Fruit fly (Drosophila melanogaster): ENCODE results near the gene Setd3.
A peak's percentile ranks its signal among the peaks of the same experiment; 100 is the strongest.

Setd3 gene

DNA sequence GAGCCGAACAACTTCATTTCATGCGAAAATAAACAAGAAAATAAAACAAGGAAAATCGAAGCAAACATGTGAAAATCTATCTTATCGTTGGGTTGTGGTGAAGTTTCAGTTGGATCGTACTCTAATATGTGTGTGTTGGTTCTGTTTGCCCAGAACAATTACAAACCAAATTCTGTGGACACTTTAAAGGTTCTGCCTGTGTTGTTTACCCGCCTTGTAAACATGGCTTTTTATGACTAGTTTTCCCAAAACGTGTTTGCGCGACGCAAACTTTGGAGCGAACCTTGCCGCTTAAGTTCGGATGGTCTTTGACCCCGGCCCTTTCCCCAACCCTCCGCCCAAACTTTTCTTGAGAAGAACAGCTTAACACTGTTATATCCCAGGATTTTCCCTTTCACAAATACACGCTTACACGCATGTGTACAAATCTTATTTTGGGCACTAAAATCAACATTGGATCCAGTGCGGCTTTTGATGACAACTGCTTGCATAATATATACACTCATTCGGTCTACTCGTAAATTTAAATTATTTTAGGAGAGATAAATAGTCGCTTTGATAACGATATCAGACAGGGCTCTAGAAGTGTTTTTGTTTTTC lies 35.7 kb upstream of the Setd3 start (continued):
- no peak for TF ChIP-seq Dll (GFP tag; IDR thresholded peaks at IDR 0.05; ENCODE audit: partially characterized antibody)
- TF ChIP-seq gce (GFP tag; IDR thresholded peaks at IDR 0.05) = peak; percentile 86
- peak; percentile 86 for TF ChIP-seq CG7556 (GFP tag; optimal IDR thresholded peaks at IDR 0.05)
- peak; percentile 75 for TF ChIP-seq pnt (GFP tag; optimal IDR thresholded peaks at IDR 0.05)
- TF ChIP-seq dm (GFP tag; optimal IDR thresholded peaks at IDR 0.05) = peak; percentile 72
- peak; percentile 90 for TF ChIP-seq CG10431 (GFP tag; optimal IDR thresholded peaks at IDR 0.05)
- no peak for TF ChIP-seq sna (GFP tag; IDR thresholded peaks at IDR 0.05; ENCODE audit: partially characterized antibody)
- peak; percentile 65 for TF ChIP-seq CG8281 (tag; optimal IDR thresholded peaks at IDR 0.05)
- TF ChIP-seq CG11085 (GFP tag; IDR thresholded peaks at IDR 0.05) = peak; percentile 42; the same call in 1 of the 2 replicates
- TF ChIP-seq CG7928 (GFP tag; optimal IDR thresholded peaks at IDR 0.05) = peak; percentile 46
- TF ChIP-seq CG12659 (GFP tag; optimal IDR thresholded peaks at IDR 0.05) = peak; percentile 84
- peak; percentile 88 for TF ChIP-seq lab (GFP tag; optimal IDR thresholded peaks at IDR 0.05)
- peak; percentile 63 for TF ChIP-seq Sry-β (GFP tag; optimal IDR thresholded peaks at IDR 0.05)
- no peak for TF ChIP-seq inv (GFP tag; IDR thresholded peaks at IDR 0.05; ENCODE audit: partially characterized antibody)
- peak; percentile 75 for TF ChIP-seq CG1024 (GFP tag; IDR thresholded peaks at IDR 0.05)
- peak in 1 of 3 experiments; percentile 85 for TF ChIP-seq Stat92E (GFP tag; optimal IDR thresholded peaks at IDR 0.05)
- peak; percentile 50; the same call in 1 of the 2 replicates for TF ChIP-seq peb (GFP tag; IDR thresholded peaks at IDR 0.05)
- TF ChIP-seq tap (tag; optimal IDR thresholded peaks at IDR 0.05) = peak; percentile 69
- TF ChIP-seq CG9727 (GFP tag; optimal IDR thresholded peaks at IDR 0.05) = peak; percentile 94
- TF ChIP-seq CG34224 (GFP tag; IDR thresholded peaks at IDR 0.05; ENCODE audit: partially characterized antibody) = no peak
- TF ChIP-seq crp (GFP tag; optimal IDR thresholded peaks at IDR 0.05) = peak in 1 of 2 experiments; percentile 46
- peak; percentile 81 for TF ChIP-seq CG12219 (GFP tag; optimal IDR thresholded peaks at IDR 0.05)
- TF ChIP-seq cas (GFP tag; IDR thresholded peaks at IDR 0.05) = peak; percentile 40; the same call in 1 of the 2 replicates
- peak; percentile 39 for TF ChIP-seq Oli (tag; optimal IDR thresholded peaks at IDR 0.05)
- TF ChIP-seq BEAF-32 (GFP tag; optimal IDR thresholded peaks at IDR 0.05) = peak; percentile 1
- peak; percentile 40; the same call in 1 of the 3 replicates for TF ChIP-seq CG14050 (GFP tag; IDR thresholded peaks at IDR 0.05)
- no peak for TF ChIP-seq Doc3 (GFP tag; IDR thresholded peaks at IDR 0.05; ENCODE audit: partially characterized antibody)
- TF ChIP-seq CG15073 (GFP tag; optimal IDR thresholded peaks at IDR 0.05) = peak; percentile 14
- TF ChIP-seq NK7.1 (GFP tag; optimal IDR thresholded peaks at IDR 0.05) = peak; percentile 69
- no peak for TF ChIP-seq pan (optimal IDR thresholded peaks at IDR 0.05)
- TF ChIP-seq pan (GFP tag; optimal IDR thresholded peaks at IDR 0.05 in 1 of 2, IDR thresholded peaks at IDR 0.05 in 1 of 2) = peak in 1 of 2 experiments; percentile 74
- TF ChIP-seq chm (GFP tag; IDR thresholded peaks at IDR 0.05) = peak; percentile 96; the same call in 1 of the 2 replicates
- peak; percentile 25; the same call in 1 of the 2 replicates for TF ChIP-seq Oaz (GFP tag; IDR thresholded peaks at IDR 0.05)
- 0 out of 2 replicates have a peak, but pooled peaks have one; percentile 10 for TF ChIP-seq Adf1 (GFP tag; IDR thresholded peaks at IDR 0.05)
- TF ChIP-seq Hand (GFP tag; optimal IDR thresholded peaks at IDR 0.05) = no peak
- TF ChIP-seq ftz-f1 (GFP tag; optimal IDR thresholded peaks at IDR 0.05) = no peak
- peak; percentile 83 for TF ChIP-seq CG17359 (tag; optimal IDR thresholded peaks at IDR 0.05)
- TF ChIP-seq CG14710 (tag; optimal IDR thresholded peaks at IDR 0.05) = peak; percentile 92
- TF ChIP-seq kay (GFP tag; optimal IDR thresholded peaks at IDR 0.05) = peak; percentile 75
- TF ChIP-seq CG31388 (GFP tag; optimal IDR thresholded peaks at IDR 0.05) = peak; percentile 62
- no peak for TF ChIP-seq dati (GFP tag; IDR thresholded peaks at IDR 0.05)
- TF ChIP-seq Fer1 (GFP tag; optimal IDR thresholded peaks at IDR 0.05) = peak; percentile 74
- TF ChIP-seq dimm (GFP tag; IDR thresholded peaks at IDR 0.05) = 0 out of 2 replicates have a peak, but pooled peaks have one; percentile 7
- peak; percentile 83 for TF ChIP-seq eyg (GFP tag; optimal IDR thresholded peaks at IDR 0.05)
- no peak for TF ChIP-seq Scr (GFP tag; IDR thresholded peaks at IDR 0.05; ENCODE audit: partially characterized antibody)
- 0 out of 2 replicates have a peak, but pooled peaks have one; percentile 9 for TF ChIP-seq CG9215 (GFP tag; IDR thresholded peaks at IDR 0.05)
- TF ChIP-seq tll (GFP tag; optimal IDR thresholded peaks at IDR 0.05) = peak in 1 of 2 experiments; percentile 66
- TF ChIP-seq CG32772 (GFP tag; IDR thresholded peaks at IDR 0.05) = peak; percentile 40; the same call in 1 of the 2 replicates
